Worm (Caenorhabditis elegans): ENCODE data around the gene C30G7.5.

Gene C30G7.5

DNA sequence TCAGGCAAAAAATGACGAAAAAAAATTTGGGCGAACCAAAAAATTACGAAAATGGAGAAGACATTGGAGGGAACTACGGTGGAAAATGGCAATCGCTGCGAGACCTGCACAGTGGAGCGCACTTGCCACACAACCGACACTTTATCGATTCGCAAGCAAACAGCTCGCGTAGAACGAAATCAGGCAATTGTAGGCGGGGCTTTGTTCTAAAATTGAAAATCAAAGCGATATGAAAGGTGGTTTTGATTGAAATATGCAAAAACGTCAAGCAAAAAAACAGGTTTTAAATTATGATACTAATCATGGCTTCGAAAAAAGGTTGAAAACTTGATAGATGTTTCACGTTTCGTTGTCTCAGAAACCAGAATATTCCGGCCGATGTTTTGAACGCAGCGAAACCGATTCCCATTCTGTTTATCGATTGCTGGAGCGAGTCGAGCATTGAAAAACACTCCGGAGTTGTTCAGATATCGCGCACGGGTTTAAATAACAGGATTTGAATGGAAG is 47.7 kb upstream of the C30G7.5 start, which contains the start of the genes fib-1 and mut-15 (continued):
- TF ChIP-seq ceh-18 (tag; optimal IDR thresholded peaks at IDR 0.05) (peak; percentile 97), ceh-2 (tag; optimal IDR thresholded peaks at IDR 0.05) (peak; percentile 95), odd-2 (tag; optimal IDR thresholded peaks at IDR 0.05) (no peak), mec-3 (tag; optimal IDR thresholded peaks at IDR 0.05; ENCODE audit: borderline replicate concordance) (peak; percentile 94), rnt-1 (tag; optimal IDR thresholded peaks at IDR 0.05) (peak; percentile 95), pha-2 (tag; optimal IDR thresholded peaks at IDR 0.05) (peak; percentile 51), pax-1 (tag; optimal IDR thresholded peaks at IDR 0.05) (peak; percentile 60), gmeb-2 (tag; optimal IDR thresholded peaks at IDR 0.05) (no peak), ztf-16 (tag; optimal IDR thresholded peaks at IDR 0.05) (peak; percentile 89), pros-1 (tag; optimal IDR thresholded peaks at IDR 0.05) (peak; percentile 3), sox-4 (tag; optimal IDR thresholded peaks at IDR 0.05) (peak; percentile 21), pat-9 (tag; optimal IDR thresholded peaks at IDR 0.05) (no peak), pag-3 (tag; optimal IDR thresholded peaks at IDR 0.05; ENCODE audit: borderline replicate concordance) (peak; percentile 71), T23F11.4 (GFP tag; optimal IDR thresholded peaks at IDR 0.05) (peak; percentile 23), tbx-7 (tag; optimal IDR thresholded peaks at IDR 0.05) (peak; percentile 89), ceh-48 (tag; optimal IDR thresholded peaks at IDR 0.05) (peak; percentile 95), K09A11.1 (tag; optimal IDR thresholded peaks at IDR 0.05; ENCODE audit: insufficient read depth) (peak; percentile 41), unc-3 (GFP tag; conservative IDR thresholded peaks at IDR 0.05) (no peak), unc-3 (tag; optimal IDR thresholded peaks at IDR 0.05) (peak; percentile 85), zip-5 (tag; optimal IDR thresholded peaks at IDR 0.05) (peak; percentile 93), ceh-22 (tag; optimal IDR thresholded peaks at IDR 0.05) (no peak), ahr-1 (tag; optimal IDR thresholded peaks at IDR 0.05) (peak; percentile 81), Y22D7AL.16 (tag; optimal IDR thresholded peaks at IDR 0.05) (no peak), pqm-1 (tag; optimal IDR thresholded peaks at IDR 0.05) (peak; percentile 82)

DNA sequence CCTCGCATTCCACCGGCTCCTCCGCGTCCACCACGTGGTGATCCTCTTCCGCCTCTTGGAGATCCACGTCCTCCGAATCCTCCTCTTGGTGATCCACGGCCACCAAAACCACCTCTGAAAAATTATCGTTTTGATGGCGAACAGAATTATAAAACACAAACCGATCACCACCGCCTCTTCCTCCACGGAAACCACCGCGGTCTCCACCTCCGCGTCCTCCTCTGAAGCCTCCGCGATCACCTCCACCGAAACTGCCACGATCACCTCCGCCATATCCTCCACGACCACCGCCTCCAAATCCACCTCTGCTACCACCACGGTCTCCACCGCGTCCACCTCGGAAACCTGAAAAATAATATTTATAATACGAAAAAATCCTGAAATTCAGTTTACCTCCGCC is 47.0 kb upstream of the C30G7.5 start:
- TF ChIP-seq fkh-6 (tag; optimal IDR thresholded peaks at IDR 0.05) (no peak), hlh-6 (tag; optimal IDR thresholded peaks at IDR 0.05) (no peak), ceh-34 (tag; optimal IDR thresholded peaks at IDR 0.05) (no peak)

DNA sequence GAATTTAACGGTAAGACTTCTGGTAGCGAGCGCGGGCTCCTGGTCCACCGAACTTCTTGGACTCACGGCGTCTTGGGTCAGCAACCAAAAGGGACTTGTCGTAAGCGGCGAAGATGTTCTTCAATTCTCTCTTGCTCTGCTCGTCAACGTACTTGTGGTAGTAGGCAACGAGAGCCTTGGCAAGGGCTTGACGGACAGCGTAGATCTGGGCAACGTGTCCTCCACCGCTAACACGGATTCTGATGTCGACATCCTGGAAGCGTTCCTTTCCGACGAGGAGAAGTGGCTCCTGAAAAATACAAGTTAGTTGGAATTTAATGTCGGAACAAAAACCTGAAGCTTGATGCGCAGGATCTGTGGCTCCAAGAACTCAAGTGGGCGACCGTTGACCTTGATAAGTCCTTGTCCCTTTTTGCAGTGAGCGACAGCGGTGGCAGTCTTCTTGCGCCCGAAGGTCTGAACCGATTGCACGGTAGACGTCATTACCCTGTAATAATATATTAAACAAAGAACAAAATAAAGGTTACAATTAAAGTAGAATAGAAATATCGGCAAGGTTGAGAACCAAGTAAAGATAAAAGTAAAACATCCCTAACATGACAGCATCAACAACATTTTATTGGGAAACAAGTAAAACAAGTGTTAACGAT is 45.6 kb upstream of the C30G7.5 start, which contains the start of gene rps-16:
Gene rps-16, minus strand, starts transcription at position 487 of the 650 bp plus-strand sequence.
- TF ChIP-seq sox-2 (GFP tag; IDR thresholded peaks at IDR 0.05) (no peak), hlh-8 (tag; optimal IDR thresholded peaks at IDR 0.05) (no peak), unc-3 (GFP tag; conservative IDR thresholded peaks at IDR 0.05) (no peak), unc-3 (tag; optimal IDR thresholded peaks at IDR 0.05) (no peak), fkh-10 (GFP tag; optimal IDR thresholded peaks at IDR 0.05) (no peak), eyg-1 (tag; optimal IDR thresholded peaks at IDR 0.05) (no peak), hlh-6 (tag; optimal IDR thresholded peaks at IDR 0.05) (no peak), ceh-45 (GFP tag; IDR thresholded peaks at IDR 0.05) (no peak), syd-9 (tag; optimal IDR thresholded peaks at IDR 0.05) (no peak), zip-5 (tag; optimal IDR thresholded peaks at IDR 0.05) (no peak), C08G9.2 (tag; optimal IDR thresholded peaks at IDR 0.05) (no peak), pag-3 (tag; optimal IDR thresholded peaks at IDR 0.05; ENCODE audit: borderline replicate concordance) (no peak), K09A11.1 (tag; optimal IDR thresholded peaks at IDR 0.05; ENCODE audit: insufficient read depth) (no peak)

- no peak for TF ChIP-seq pha-4 (tag; optimal IDR thresholded peaks at IDR 0.05)
- no peak for TF ChIP-seq tbx-2 (tag; optimal IDR thresholded peaks at IDR 0.05)
- TF ChIP-seq eyg-1 (tag; optimal IDR thresholded peaks at IDR 0.05) = no peak
- no peak for TF ChIP-seq npax-4 (tag; optimal IDR thresholded peaks at IDR 0.05)
- no peak for TF ChIP-seq ceh-19 (GFP tag; optimal IDR thresholded peaks at IDR 0.05)
- TF ChIP-seq fkh-6 (tag; optimal IDR thresholded peaks at IDR 0.05) = no peak
- no peak for TF ChIP-seq ceh-48 (tag; optimal IDR thresholded peaks at IDR 0.05)
- no peak for TF ChIP-seq hlh-15 (tag; optimal IDR thresholded peaks at IDR 0.05)
- TF ChIP-seq nhr-232 (tag; optimal IDR thresholded peaks at IDR 0.05) = no peak
- no peak for TF ChIP-seq ceh-45 (GFP tag; IDR thresholded peaks at IDR 0.05)
- TF ChIP-seq sox-4 (tag; optimal IDR thresholded peaks at IDR 0.05) = no peak
- no peak for TF ChIP-seq odd-2 (tag; optimal IDR thresholded peaks at IDR 0.05)
- no peak for TF ChIP-seq pat-9 (tag; optimal IDR thresholded peaks at IDR 0.05)
- no peak for TF ChIP-seq pha-2 (tag; optimal IDR thresholded peaks at IDR 0.05)
- no peak for TF ChIP-seq ama-1 (optimal IDR thresholded peaks at IDR 0.05)
Measured at ce11 chrV:14999485-15000023, 45.0 kb upstream of the C30G7.5 start, which contains the start of gene T01C3.11. T01C3.11 (plus strand) TSS chrV:14999535.
